Worm (Caenorhabditis elegans) whole organism, young adult: ENCODE data around the gene icl-1.

Experiments
- ama-1 ChIP-seq, 3 experiments: fragments of 150-350 bp in 1 of 3; sonication (generic microtip) in 2 of 3; optimal IDR thresholded peaks; 2 replicates each; lab custom pipeline; 2014 to 2018; ENCODE audit warnings: missing biosample characterization in 2 of 3, missing genetic modification characterization in 2 of 3, missing genetic modification reagents in 2 of 3
- aptf-3 ChIP-seq: fragments of 200-800 bp; sonication (Bioruptor generic); IDR thresholded peaks from 2 replicates; pipeline ENCODE4 v1.3.6; 2022; ENCODE audit warnings: missing genetic modification characterization, missing compliant biosample characterization
- attf-3 ChIP-seq: fragments of 200-800 bp; sonication (Bioruptor generic); conservative IDR thresholded peaks from 2 replicates; pipeline ENCODE4 v1.3.6; 2022; ENCODE audit warnings: missing genetic modification reagents, missing genetic modification characterization, missing compliant biosample characterization
- lsy-27 ChIP-seq: sonication (generic microtip); optimal IDR thresholded peaks from 2 replicates; lab custom pipeline; 2017; ENCODE audit warnings: missing genetic modification characterization, mild to moderate bottlenecking, missing compliant biosample characterization, antibody characterized with exemption, missing genotype, borderline replicate concordance; ENCODE audit not compliant: insufficient read depth
- madf-10 ChIP-seq: sonication (generic microtip); optimal IDR thresholded peaks from 2 replicates; lab custom pipeline; 2016; ENCODE audit warnings: mild to moderate bottlenecking, missing genetic modification characterization, missing compliant biosample characterization
- madf-8 ChIP-seq: fragments of 200-800 bp; sonication (Bioruptor generic); conservative IDR thresholded peaks from 2 replicates; pipeline ENCODE4 v1.3.6; 2022; ENCODE audit warnings: missing genetic modification reagents, missing genetic modification characterization, missing compliant biosample characterization
- mel-28 ChIP-seq: sonication (generic microtip); optimal IDR thresholded peaks from 2 replicates; lab custom pipeline; 2016; ENCODE audit warnings: borderline replicate concordance, mild to moderate bottlenecking, missing genetic modification characterization, missing compliant biosample characterization
- pha-4 ChIP-seq: fragments of 150-350 bp; sonication (generic microtip); optimal IDR thresholded peaks from 2 replicates; lab custom pipeline; 2014; ENCODE audit warnings: missing biosample characterization, missing genetic modification reagents, missing genetic modification characterization
- sdz-38 ChIP-seq: sonication (generic microtip); optimal IDR thresholded peaks from 2 replicates; lab custom pipeline; 2016; ENCODE audit warnings: missing genotype, missing genetic modification characterization, missing compliant biosample characterization
- snpc-1.1 ChIP-seq: sonication (generic microtip); optimal IDR thresholded peaks from 2 replicates; lab custom pipeline; 2017; ENCODE audit warnings: missing genetic modification characterization, mild to moderate bottlenecking, missing compliant biosample characterization, antibody characterized with exemption, moderate library complexity, missing genotype, missing genetic modification reagents; ENCODE audit not compliant: insufficient read depth
- snpc-4 ChIP-seq, 5 experiments: fragments of 150-350 bp in 1 of 5; sonication (generic microtip) in 4 of 5; optimal IDR thresholded peaks; 2 replicates each; lab custom pipeline; 2014 to 2018; ENCODE audit warnings: missing genetic modification characterization in 5 of 5, missing biosample characterization in 3 of 5, antibody characterized with exemption in 2 of 5, mild to moderate bottlenecking in 2 of 5, missing compliant biosample characterization in 2 of 5, missing genotype in 2 of 5, moderate library complexity in 2 of 5, missing genetic modification reagents in 1 of 5
- sptf-2 ChIP-seq: fragments of 200-800 bp; sonication (Bioruptor generic); optimal IDR thresholded peaks from 2 replicates; lab custom pipeline; 2018; ENCODE audit warnings: mild to moderate bottlenecking, missing genetic modification characterization, missing compliant biosample characterization
- unc-62 ChIP-seq: fragments of 150-350 bp; optimal IDR thresholded peaks from 2 replicates; lab custom pipeline; 2014; ENCODE audit warnings: missing biosample characterization, missing genetic modification reagents, missing genetic modification characterization
- ztf-6 ChIP-seq: fragments of 200-800 bp; sonication (Bioruptor generic); IDR thresholded peaks from 2 replicates; pipeline ENCODE4 v1.3.6; 2022; ENCODE audit warnings: missing genetic modification reagents, missing genetic modification characterization, missing compliant biosample characterization

- no peak for TF ChIP-seq aptf-3 (GFP tag; lab: Robert Waterston, UW)
- TF ChIP-seq snpc-1.1 (tag; lab: Kevin White, UChicago) = no peak
- no peak for TF ChIP-seq unc-62 (GFP tag; lab: Kevin White, UChicago)
- no peak for TF ChIP-seq ama-1 (optimal IDR thresholded peaks at IDR 0.05; lab: Kevin White, UChicago)
- TF ChIP-seq ama-1 (GFP tag; optimal IDR thresholded peaks at IDR 0.05; lab: Kevin White, UChicago) = no peak
- no peak for TF ChIP-seq attf-3
- TF ChIP-seq madf-8 (GFP tag; lab: Robert Waterston, UW) = no peak
- no peak for TF ChIP-seq lsy-27
- TF ChIP-seq mel-28 (tag; lab: Kevin White, UChicago) = no peak
- TF ChIP-seq ztf-6 (GFP tag; lab: Robert Waterston, UW) = no peak
- TF ChIP-seq sptf-2 (GFP tag; lab: Kevin White, UChicago) = no peak
- no peak for TF ChIP-seq snpc-4 (GFP tag; optimal IDR thresholded peaks at IDR 0.05; lab: Kevin White, UChicago)
- no peak for TF ChIP-seq snpc-4 (tag; optimal IDR thresholded peaks at IDR 0.05; lab: Kevin White, UChicago)
- TF ChIP-seq sdz-38 = no peak
- no peak for TF ChIP-seq madf-10
- no peak for TF ChIP-seq pha-4 (tag; lab: Kevin White, UChicago)
Observed at ce11 chrV:694625-695024, 33.2 kb downstream of the icl-1 start, which contains the start of gene srj-53.
